Worm (Caenorhabditis elegans) whole organism, L2 larva: ENCODE results near the gene lips-8.
A peak's percentile ranks its signal among the peaks of the same experiment; 100 is the strongest.

Experiments
- C34F6.9 ChIP-seq: fragments of 150-350 bp; optimal IDR thresholded peaks from 2 replicates; lab custom pipeline; 2014; ENCODE audit warnings: missing biosample characterization, missing genetic modification characterization
- R02D3.7 ChIP-seq: fragments of 150-350 bp; optimal IDR thresholded peaks from 2 replicates; lab custom pipeline; 2014; ENCODE audit warnings: missing biosample characterization, missing genetic modification characterization
- Y55F3AM.14 ChIP-seq: fragments of 200-800 bp; sonication (Bioruptor generic); optimal IDR thresholded peaks from 2 replicates; lab custom pipeline; 2018; ENCODE audit warnings: mild to moderate bottlenecking, missing genetic modification characterization, missing compliant biosample characterization
- ZK546.5 ChIP-seq: sonication (generic microtip); optimal IDR thresholded peaks from 2 replicates; lab custom pipeline; 2017; ENCODE audit warnings: missing biosample characterization, missing genetic modification characterization
- alr-1 ChIP-seq: fragments of 150-350 bp; optimal IDR thresholded peaks from 2 replicates; lab custom pipeline; 2014; ENCODE audit warnings: missing biosample characterization, missing genetic modification characterization
- aly-2 ChIP-seq: fragments of 150-350 bp; optimal IDR thresholded peaks from 2 replicates; lab custom pipeline; 2014; ENCODE audit warnings: missing biosample characterization, missing genetic modification characterization
- blmp-1 ChIP-seq: sonication (generic microtip); optimal IDR thresholded peaks from 2 replicates; lab custom pipeline; 2017; ENCODE audit warnings: missing genetic modification characterization, mild to moderate bottlenecking, missing compliant biosample characterization, antibody characterized with exemption, moderate library complexity; ENCODE audit not compliant: insufficient read depth
- ceh-82 ChIP-seq: fragments of 150-350 bp; optimal IDR thresholded peaks from 2 replicates; lab custom pipeline; 2014; ENCODE audit warnings: missing biosample characterization, missing genetic modification characterization
- dmd-4 ChIP-seq: sonication (generic microtip); optimal IDR thresholded peaks from 2 replicates; lab custom pipeline; 2017; ENCODE audit warnings: missing biosample characterization, missing genetic modification characterization
- egl-27 ChIP-seq: sonication (generic microtip); optimal IDR thresholded peaks from 3 replicates; lab custom pipeline; 2017; ENCODE audit warnings: missing biosample characterization, missing genetic modification reagents, missing genetic modification characterization
- elt-1 ChIP-seq: fragments of 150-350 bp; optimal IDR thresholded peaks from 2 replicates; lab custom pipeline; 2014; ENCODE audit warnings: missing biosample characterization, missing genetic modification characterization
- fos-1 ChIP-seq: fragments of 150-350 bp; optimal IDR thresholded peaks from 2 replicates; lab custom pipeline; 2014; ENCODE audit warnings: missing biosample characterization, missing genetic modification characterization
- lin-11 ChIP-seq: fragments of 150-350 bp; sonication (generic microtip); optimal IDR thresholded peaks from 2 replicates; lab custom pipeline; 2014; ENCODE audit warnings: missing biosample characterization, missing genetic modification characterization, inconsistent platforms, mixed read lengths
- lin-13 ChIP-seq: fragments of 150-350 bp; optimal IDR thresholded peaks from 2 replicates; lab custom pipeline; 2014; ENCODE audit warnings: missing biosample characterization, missing genetic modification reagents, missing genetic modification characterization
- lsy-2 ChIP-seq, 2 experiments: fragments of 150-350 bp in 1 of 2; sonication (generic microtip) in 1 of 2; optimal IDR thresholded peaks; 2 replicates each; lab custom pipeline; 2014 to 2017; ENCODE audit warnings: missing biosample characterization in 2 of 2, missing genetic modification characterization in 2 of 2
- mab-5 ChIP-seq: fragments of 150-350 bp; optimal IDR thresholded peaks from 2 replicates; lab custom pipeline; 2014; ENCODE audit warnings: missing biosample characterization, missing genetic modification characterization
- mdl-1 ChIP-seq, 2 experiments: fragments of 150-350 bp in 1 of 2; sonication (generic microtip) in 1 of 2; optimal IDR thresholded peaks; 2 replicates each; lab custom pipeline; 2017; ENCODE audit warnings: missing biosample characterization in 2 of 2, missing genetic modification characterization in 2 of 2
- nhr-12 ChIP-seq: fragments of 150-350 bp; optimal IDR thresholded peaks from 2 replicates; lab custom pipeline; 2014; ENCODE audit warnings: missing biosample characterization, missing genetic modification characterization
- nhr-129 ChIP-seq: fragments of 150-350 bp; optimal IDR thresholded peaks from 2 replicates; lab custom pipeline; 2014; ENCODE audit warnings: missing biosample characterization, missing genetic modification characterization
- nhr-21 ChIP-seq: fragments of 150-350 bp; optimal IDR thresholded peaks from 2 replicates; lab custom pipeline; 2014; ENCODE audit warnings: missing biosample characterization, missing genetic modification characterization
- nhr-23 ChIP-seq: fragments of 150-350 bp; optimal IDR thresholded peaks from 2 replicates; lab custom pipeline; 2014; ENCODE audit warnings: missing biosample characterization, missing genetic modification reagents, missing genetic modification characterization
- nhr-25 ChIP-seq: fragments of 150-350 bp; sonication (generic microtip); optimal IDR thresholded peaks from 3 replicates; lab custom pipeline; 2014; ENCODE audit warnings: missing biosample characterization, missing genetic modification characterization
- nhr-6 ChIP-seq: fragments of 150-350 bp; optimal IDR thresholded peaks from 2 replicates; lab custom pipeline; 2014; ENCODE audit warnings: missing biosample characterization, missing genetic modification characterization
- nhr-77 ChIP-seq: fragments of 150-350 bp; optimal IDR thresholded peaks from 2 replicates; lab custom pipeline; 2014; ENCODE audit warnings: missing biosample characterization, missing genetic modification characterization
- sem-4 ChIP-seq: fragments of 150-350 bp; optimal IDR thresholded peaks from 2 replicates; lab custom pipeline; 2014; ENCODE audit warnings: missing biosample characterization, missing genetic modification reagents, missing genetic modification characterization
- skn-1 ChIP-seq: sonication (generic microtip); optimal IDR thresholded peaks from 2 replicates; lab custom pipeline; 2017; ENCODE audit warnings: missing biosample characterization, missing genetic modification characterization
- sma-9 ChIP-seq, 2 experiments: fragments of 150-350 bp in 1 of 2; sonication (generic microtip) in 1 of 2; optimal IDR thresholded peaks; 2 replicates each; lab custom pipeline; 2014 to 2016; ENCODE audit warnings: missing genetic modification characterization in 2 of 2, mild to moderate bottlenecking in 1 of 2, missing biosample characterization in 1 of 2, missing compliant biosample characterization in 1 of 2, missing genetic modification reagents in 1 of 2, moderate library complexity in 1 of 2
- snpc-4 ChIP-seq: fragments of 150-350 bp; optimal IDR thresholded peaks from 2 replicates; lab custom pipeline; 2014; ENCODE audit warnings: missing biosample characterization, missing genetic modification characterization
- unc-39 ChIP-seq: fragments of 150-350 bp; optimal IDR thresholded peaks from 2 replicates; lab custom pipeline; 2014; ENCODE audit warnings: missing biosample characterization, missing genetic modification characterization
- unc-62 ChIP-seq: fragments of 150-350 bp; optimal IDR thresholded peaks from 2 replicates; lab custom pipeline; 2014; ENCODE audit warnings: missing biosample characterization, missing genetic modification reagents, missing genetic modification characterization
- zag-1 ChIP-seq: fragments of 150-350 bp; optimal IDR thresholded peaks from 2 replicates; lab custom pipeline; 2014; ENCODE audit warnings: missing biosample characterization, missing genetic modification characterization
- ztf-4 ChIP-seq: fragments of 150-350 bp; optimal IDR thresholded peaks from 2 replicates; lab custom pipeline; 2014; ENCODE audit warnings: missing biosample characterization, missing genetic modification characterization

lips-8 gene

ce11 chrX:14903424-14903823, 5.1 kb downstream of the lips-8 start:
- no peak for TF ChIP-seq dmd-4
- peak; percentile 38 for TF ChIP-seq sma-9 (GFP tag; optimal IDR thresholded peaks at IDR 0.05; lab: Kevin White, UChicago)
- TF ChIP-seq sma-9 (tag; optimal IDR thresholded peaks at IDR 0.05; lab: Kevin White, UChicago) = no peak
- TF ChIP-seq blmp-1 (tag; lab: Kevin White, UChicago) = peak; percentile 55

DNA sequence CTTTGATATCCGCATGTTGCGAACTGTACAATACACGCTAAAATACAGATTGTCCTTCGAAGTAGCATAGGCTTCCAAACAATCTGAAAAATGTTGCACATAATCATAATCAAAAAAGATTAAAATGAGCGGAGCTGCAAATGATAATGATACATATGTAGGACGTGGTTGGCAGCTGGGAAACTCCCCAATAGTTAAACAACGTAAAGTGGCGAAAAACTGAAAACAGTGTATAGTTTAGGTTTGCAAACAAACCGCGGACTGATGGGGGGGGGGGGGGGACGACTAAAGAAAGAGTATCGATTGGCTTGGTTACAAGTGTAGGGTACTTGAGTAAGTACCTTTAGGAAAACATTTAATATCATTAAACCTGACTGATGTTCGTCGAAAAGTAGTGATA, 6.9 kb downstream of the lips-8 start, which contains the start of gene hex-5:
Gene hex-5, minus strand, starts transcription at position 101 of the 400 bp plus-strand sequence.
- TF ChIP-seq snpc-4 (tag; lab: Kevin White, UChicago) (no peak), egl-27 (no peak), nhr-25 (tag; lab: Kevin White, UChicago) (no peak)

DNA sequence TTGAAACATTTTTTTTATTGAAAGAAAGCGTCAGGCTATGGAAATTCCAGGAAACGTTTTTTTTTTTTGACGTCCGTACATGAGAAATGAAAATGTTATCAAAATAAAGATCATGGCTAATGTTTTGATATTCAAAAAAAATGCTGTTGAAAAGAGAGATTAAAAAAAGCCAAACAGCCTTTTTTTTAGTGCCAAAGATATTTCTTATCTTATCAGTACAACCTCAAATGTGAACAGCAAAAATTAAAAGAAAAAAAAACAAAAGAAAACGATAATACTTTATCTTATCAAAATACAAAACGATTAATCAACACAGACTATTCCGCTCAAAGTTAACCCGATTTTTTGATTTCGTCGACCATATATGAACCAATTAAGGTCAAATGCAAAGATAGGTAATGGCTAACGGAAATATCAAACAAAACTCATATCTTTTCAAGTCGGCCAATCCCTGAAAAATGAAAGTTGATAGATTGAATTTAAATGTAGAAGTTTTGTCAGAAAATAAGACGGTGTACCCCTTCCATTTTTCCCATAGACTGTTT, 9.0 kb downstream of the lips-8 start:
- TF ChIP-seq nhr-12 (tag; lab: Kevin White, UChicago) (no peak), zag-1 (no peak), nhr-25 (tag; lab: Kevin White, UChicago) (no peak), ztf-4 (tag; lab: Kevin White, UChicago) (no peak), nhr-129 (tag; lab: Kevin White, UChicago) (no peak), unc-62 (no peak), blmp-1 (tag; lab: Kevin White, UChicago) (no peak)

ce11 chrX:14910689-14911088, 12.4 kb downstream of the lips-8 start:
- no peak for TF ChIP-seq R02D3.7 (tag; lab: Kevin White, UChicago)
- TF ChIP-seq blmp-1 (tag; lab: Kevin White, UChicago) = no peak
- TF ChIP-seq C34F6.9 = no peak
- no peak for TF ChIP-seq ZK546.5 (tag; lab: Kevin White, UChicago)
- TF ChIP-seq unc-39 = no peak
- no peak for TF ChIP-seq nhr-23 (tag; lab: Kevin White, UChicago)
- TF ChIP-seq lsy-2 (tag; optimal IDR thresholded peaks at IDR 0.05; lab: Kevin White, UChicago) = no peak
- no peak for TF ChIP-seq Y55F3AM.14 (GFP tag; lab: Kevin White, UChicago)
- no peak for TF ChIP-seq fos-1
- TF ChIP-seq alr-1 = no peak
- TF ChIP-seq egl-27 = no peak
- TF ChIP-seq lin-13 (GFP tag; lab: Kevin White, UChicago) = no peak
- TF ChIP-seq zag-1 = no peak
- TF ChIP-seq unc-62 = no peak
- TF ChIP-seq aly-2 (tag; lab: Kevin White, UChicago) = no peak
- TF ChIP-seq mab-5 (tag; lab: Kevin White, UChicago) = no peak
- no peak for TF ChIP-seq nhr-77 (tag; lab: Kevin White, UChicago)
- no peak for TF ChIP-seq lin-11 (tag; lab: Kevin White, UChicago)
- TF ChIP-seq nhr-21 (tag; lab: Kevin White, UChicago) = no peak
- TF ChIP-seq, all 48 proteins: peak for 0

ce11 chrX:14916767-14917166, 18.5 kb downstream of the lips-8 start:
- TF ChIP-seq sem-4 (tag; lab: Kevin White, UChicago) (no peak), C34F6.9 (no peak), nhr-6 (tag; lab: Kevin White, UChicago) (no peak), elt-1 (no peak), ZK546.5 (tag; lab: Kevin White, UChicago) (no peak), lin-13 (GFP tag; lab: Kevin White, UChicago) (no peak), skn-1 (tag; lab: Kevin White, UChicago) (no peak)

DNA sequence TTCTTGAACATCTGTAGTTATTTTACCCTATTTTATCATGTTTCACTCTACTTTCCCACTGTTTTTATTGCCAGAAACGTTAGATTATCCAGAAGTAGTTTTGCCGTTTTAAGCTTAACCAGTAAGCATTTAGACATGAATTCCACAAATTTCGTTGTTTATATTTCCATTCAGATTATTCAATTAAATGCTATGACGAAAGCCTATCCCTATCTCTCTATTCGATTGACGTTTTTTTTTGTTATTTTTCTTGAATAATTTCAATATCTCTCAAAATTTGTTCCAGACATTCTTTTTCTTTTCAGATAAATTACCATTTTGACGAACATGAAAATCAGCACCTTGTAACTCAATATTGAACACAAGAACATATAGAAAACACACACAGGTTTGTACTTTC, 20.2 kb downstream of the lips-8 start, which contains the start of gene npr-40:
Gene npr-40, plus strand, starts transcription at position 301 of the 400 bp plus-strand sequence.
- no peak for TF ChIP-seq nhr-23 (tag; lab: Kevin White, UChicago)
- TF ChIP-seq blmp-1 (tag; lab: Kevin White, UChicago) = no peak
- TF ChIP-seq ZK546.5 (tag; lab: Kevin White, UChicago) = no peak
- TF ChIP-seq ceh-82 (tag; lab: Kevin White, UChicago) = no peak
- TF ChIP-seq mdl-1 (tag; optimal IDR thresholded peaks at IDR 0.05; lab: Kevin White, UChicago) = no peak
